Worm (Caenorhabditis elegans) whole organism, L4 larva: ENCODE data around the gene fbxb-82.

Experiments
- F44E2.7 ChIP-seq: fragments of 200-800 bp; sonication (Bioruptor generic); IDR thresholded peaks from 2 replicates; pipeline ENCODE4 v2.1.2; 2022; ENCODE audit warnings: missing genetic modification characterization, missing compliant biosample characterization
- R02D3.7 ChIP-seq: fragments of 150-350 bp; sonication (generic microtip); optimal IDR thresholded peaks from 3 replicates; lab custom pipeline; 2014; ENCODE audit warnings: missing biosample characterization, missing genetic modification characterization
- aha-1 ChIP-seq: fragments of 150-350 bp; peaks from one replicate; lab custom pipeline; 2014; ENCODE audit warnings: missing biosample characterization, missing genetic modification characterization
- arid-1 ChIP-seq: fragments of 200-800 bp; sonication (Bioruptor generic); conservative IDR thresholded peaks from 2 replicates; pipeline ENCODE4 v1.3.6; 2022; ENCODE audit warnings: missing genetic modification reagents, missing genetic modification characterization, missing compliant biosample characterization
- ceh-28 ChIP-seq: fragments of 150-350 bp; optimal IDR thresholded peaks from 2 replicates; lab custom pipeline; 2014; ENCODE audit warnings: missing biosample characterization, missing genetic modification reagents, missing genetic modification characterization
- ceh-82 ChIP-seq: sonication (generic microtip); optimal IDR thresholded peaks from 2 replicates; lab custom pipeline; 2017; ENCODE audit warnings: missing biosample characterization, missing genetic modification characterization
- cey-2 ChIP-seq: sonication (generic microtip); optimal IDR thresholded peaks from 3 replicates; lab custom pipeline; 2017; ENCODE audit warnings: missing genetic modification characterization, mild to moderate bottlenecking, missing compliant biosample characterization, antibody characterized with exemption, borderline replicate concordance; ENCODE audit not compliant: insufficient read depth
- daf-12 ChIP-seq: fragments of 150-350 bp; optimal IDR thresholded peaks from 2 replicates; lab custom pipeline; 2014; ENCODE audit warnings: missing biosample characterization, missing genetic modification reagents, missing genetic modification characterization
- daf-16 ChIP-seq, 3 experiments: sonication (generic microtip); optimal IDR thresholded peaks; 2 replicates each; lab custom pipeline; 2016 to 2017; ENCODE audit warnings: missing genetic modification characterization in 3 of 3, missing genetic modification reagents in 3 of 3, mild to moderate bottlenecking in 2 of 3, missing compliant biosample characterization in 2 of 3, missing biosample characterization in 1 of 3, moderate library complexity in 1 of 3
- dmd-6 ChIP-seq: fragments of 200-800 bp; sonication (Bioruptor generic); IDR thresholded peaks from 2 replicates; pipeline ENCODE4 v1.3.6; 2022; ENCODE audit warnings: missing genetic modification reagents, missing genetic modification characterization, missing compliant biosample characterization
- duxl-1 ChIP-seq: sonication (generic microtip); optimal IDR thresholded peaks from 2 replicates; lab custom pipeline; 2016; ENCODE audit warnings: mild to moderate bottlenecking, missing genetic modification characterization, moderate library complexity, missing compliant biosample characterization; ENCODE audit not compliant: poor library complexity
- dve-1 ChIP-seq: sonication (generic microtip); optimal IDR thresholded peaks from 2 replicates; lab custom pipeline; 2017; ENCODE audit warnings: antibody characterized with exemption, mild to moderate bottlenecking, missing genetic modification characterization, missing compliant biosample characterization; ENCODE audit not compliant: insufficient read depth
- egl-43 ChIP-seq: fragments of 200-800 bp; sonication (Bioruptor generic); IDR thresholded peaks from 2 replicates; pipeline ENCODE4 v1.3.6; 2022; ENCODE audit warnings: missing genetic modification reagents, missing genetic modification characterization, missing compliant biosample characterization
- hlh-11 ChIP-seq: fragments of 200-800 bp; sonication (Bioruptor generic); optimal IDR thresholded peaks from 2 replicates; lab custom pipeline; 2018; ENCODE audit warnings: mild to moderate bottlenecking, missing genetic modification characterization, missing compliant biosample characterization
- hmg-1.1 ChIP-seq: fragments of 200-800 bp; sonication (Bioruptor generic); IDR thresholded peaks from 2 replicates; pipeline ENCODE4 v1.3.6; 2022; ENCODE audit warnings: missing genetic modification reagents, missing genetic modification characterization, missing compliant biosample characterization
- lin-29 ChIP-seq: fragments of 200-800 bp; sonication (Bioruptor generic); IDR thresholded peaks from 2 replicates; pipeline ENCODE4 v1.3.6; 2022; ENCODE audit warnings: missing genetic modification reagents, missing genetic modification characterization, missing compliant biosample characterization
- lin-39 ChIP-seq: fragments of 150-350 bp; optimal IDR thresholded peaks from 2 replicates; lab custom pipeline; 2014; ENCODE audit warnings: missing biosample characterization, missing genetic modification reagents, missing genetic modification characterization
- madf-5 ChIP-seq, 2 experiments: fragments of 200-800 bp; sonication (Bioruptor generic); IDR thresholded peaks; 2 replicates each; pipeline ENCODE4 v1.3.6; 2022; ENCODE audit warnings: missing compliant biosample characterization in 2 of 2, missing genetic modification characterization in 2 of 2
- mes-2 ChIP-seq: sonication (generic microtip); optimal IDR thresholded peaks from 2 replicates; lab custom pipeline; 2016; ENCODE audit warnings: missing genotype, mild to moderate bottlenecking, missing genetic modification characterization, missing compliant biosample characterization; ENCODE audit not compliant: poor library complexity, severe bottlenecking
- mxl-3 ChIP-seq: fragments of 200-800 bp; sonication (Bioruptor generic); optimal IDR thresholded peaks from 2 replicates; lab custom pipeline; 2018; ENCODE audit warnings: mild to moderate bottlenecking, missing genetic modification characterization, missing compliant biosample characterization
- nhr-10 ChIP-seq: fragments of 150-350 bp; optimal IDR thresholded peaks from 2 replicates; lab custom pipeline; 2014; ENCODE audit warnings: missing biosample characterization, missing genetic modification characterization
- nhr-28 ChIP-seq: fragments of 150-350 bp; optimal IDR thresholded peaks from 2 replicates; lab custom pipeline; 2014; ENCODE audit warnings: missing biosample characterization, missing genetic modification characterization
- nhr-76 ChIP-seq: fragments of 150-350 bp; optimal IDR thresholded peaks from 2 replicates; lab custom pipeline; 2014; ENCODE audit warnings: missing biosample characterization, missing genetic modification characterization
- php-3 ChIP-seq: fragments of 200-800 bp; sonication (Bioruptor generic); IDR thresholded peaks from 2 replicates; pipeline ENCODE4 v1.3.6; 2022; ENCODE audit warnings: missing genetic modification reagents, missing genetic modification characterization, missing compliant biosample characterization
- pqm-1 ChIP-seq: sonication (generic microtip); optimal IDR thresholded peaks from 2 replicates; lab custom pipeline; 2017; ENCODE audit warnings: missing biosample characterization, missing genetic modification characterization
- rbr-2 ChIP-seq: sonication (generic microtip); optimal IDR thresholded peaks from 2 replicates; lab custom pipeline; 2016; ENCODE audit warnings: missing genotype, missing genetic modification characterization, missing compliant biosample characterization
- set-16 ChIP-seq: fragments of 200-800 bp; sonication (Bioruptor generic); IDR thresholded peaks from 2 replicates; pipeline ENCODE4 v1.3.6; 2022; ENCODE audit warnings: missing genetic modification reagents, missing genetic modification characterization, missing compliant biosample characterization
- snpc-4 ChIP-seq: fragments of 150-350 bp; optimal IDR thresholded peaks from 2 replicates; lab custom pipeline; 2014; ENCODE audit warnings: missing biosample characterization, missing genetic modification characterization
- spr-3 ChIP-seq: fragments of 200-800 bp; sonication (Bioruptor generic); optimal IDR thresholded peaks from 2 replicates; lab custom pipeline; 2018; ENCODE audit warnings: mild to moderate bottlenecking, missing genetic modification characterization, missing compliant biosample characterization
- unc-39 ChIP-seq: sonication (generic microtip); optimal IDR thresholded peaks from 2 replicates; lab custom pipeline; 2017; ENCODE audit warnings: missing biosample characterization, missing genetic modification characterization
- unc-62 ChIP-seq, 3 experiments: fragments of 150-350 bp in 1 of 3; sonication (generic microtip); optimal IDR thresholded peaks in 2 of 3; peaks in 1 of 3; 1 replicate in 1 of 3; 2 replicates in 2 of 3; lab custom pipeline; 2014 to 2017; ENCODE audit warnings: missing biosample characterization in 3 of 3, missing genetic modification characterization in 3 of 3, missing genetic modification reagents in 3 of 3, missing genotype in 1 of 3
- zip-2 ChIP-seq: fragments of 150-350 bp; optimal IDR thresholded peaks from 2 replicates; lab custom pipeline; 2014; ENCODE audit warnings: missing biosample characterization, missing genetic modification characterization
- ztf-7 ChIP-seq: fragments of 150-350 bp; optimal IDR thresholded peaks from 2 replicates; lab custom pipeline; 2014; ENCODE audit warnings: missing biosample characterization, missing genetic modification characterization

fbxb-82 gene

ce11 chrIII:121983-122449 lies 21.0 kb downstream of the fbxb-82 start, which contains the start of gene C29F9.12:
Gene C29F9.12, minus strand, starts transcription at chrIII:122033.
- TF ChIP-seq egl-43 (0 out of 2 replicates have a peak, but pooled peaks have one; percentile 23), set-16 (GFP tag; lab: Robert Waterston, UW) (peak; percentile 82)

ce11 chrIII:120199-120598 lies 22.8 kb downstream of the fbxb-82 start, which contains the start of gene pals-24:
Gene pals-24, plus strand, starts transcription at chrIII:120435.
- TF ChIP-seq nhr-28 (tag; lab: Kevin White, UChicago) (peak; percentile 86), php-3 (GFP tag; lab: Robert Waterston, UW) (peak; percentile 55; the same call in 1 of the 2 replicates), aha-1 (tag; lab: Kevin White, UChicago) (peak; percentile 62), pqm-1 (tag; lab: Kevin White, UChicago) (peak; percentile 94), daf-16 (GFP tag; optimal IDR thresholded peaks at IDR 0.05; lab: Kevin White, UChicago) (no peak), daf-16 (tag; optimal IDR thresholded peaks at IDR 0.05; lab: Kevin White, UChicago) (peak; percentile 98), dve-1 (peak; percentile 61), hlh-11 (tag; lab: Kevin White, UChicago) (peak; percentile 74), duxl-1 (no peak), mxl-3 (peak; percentile 3), dmd-6 (GFP tag; lab: Robert Waterston, UW) (peak; percentile 59), zip-2 (tag; lab: Kevin White, UChicago) (peak; percentile 46), hmg-1.1 (no peak), set-16 (GFP tag; lab: Robert Waterston, UW) (no peak)

ce11 chrIII:117857-118256 lies 25.2 kb downstream of the fbxb-82 start:
- TF ChIP-seq madf-5 (GFP tag; IDR thresholded peaks at IDR 0.05; lab: Robert Waterston, UW): no peak
- no peak for TF ChIP-seq arid-1 (GFP tag; lab: Robert Waterston, UW)
- no peak for TF ChIP-seq cey-2 (tag; lab: Kevin White, UChicago)
- TF ChIP-seq aha-1 (tag; lab: Kevin White, UChicago): peak; percentile 91

DNA sequence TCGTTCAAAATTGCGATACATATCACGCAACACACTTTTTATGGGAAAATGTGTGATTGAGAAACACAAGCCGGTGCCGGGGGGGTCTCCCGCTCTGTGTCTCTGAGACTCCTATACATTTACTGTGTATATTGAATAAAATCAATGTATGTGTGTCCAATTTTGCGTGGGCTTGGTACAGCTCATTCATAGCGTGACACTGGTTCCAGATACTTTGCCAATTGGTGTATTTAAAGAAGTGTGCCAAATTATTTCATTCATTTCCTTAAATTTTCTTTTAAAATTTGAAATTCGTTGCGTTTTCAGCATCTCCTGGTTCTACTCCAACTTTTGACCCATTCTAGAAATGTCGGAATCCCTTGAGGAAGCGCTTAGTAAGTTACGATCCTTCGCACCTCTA lies 25.8 kb downstream of the fbxb-82 start, which contains the start of gene C29F9.5:
TSS of gene C29F9.5 (plus strand) at position 301 of the 400 bp plus-strand sequence.
- TF ChIP-seq unc-62 (GFP tag; optimal IDR thresholded peaks at IDR 0.05 in 1 of 2; lab: Kevin White, UChicago): peak in 1 of 2 experiments; percentile 59
- TF ChIP-seq unc-62 (tag; optimal IDR thresholded peaks at IDR 0.05; lab: Kevin White, UChicago): no peak
- TF ChIP-seq unc-39 (tag; lab: Kevin White, UChicago): no peak
- TF ChIP-seq, all 104 proteins: peak for 1

DNA sequence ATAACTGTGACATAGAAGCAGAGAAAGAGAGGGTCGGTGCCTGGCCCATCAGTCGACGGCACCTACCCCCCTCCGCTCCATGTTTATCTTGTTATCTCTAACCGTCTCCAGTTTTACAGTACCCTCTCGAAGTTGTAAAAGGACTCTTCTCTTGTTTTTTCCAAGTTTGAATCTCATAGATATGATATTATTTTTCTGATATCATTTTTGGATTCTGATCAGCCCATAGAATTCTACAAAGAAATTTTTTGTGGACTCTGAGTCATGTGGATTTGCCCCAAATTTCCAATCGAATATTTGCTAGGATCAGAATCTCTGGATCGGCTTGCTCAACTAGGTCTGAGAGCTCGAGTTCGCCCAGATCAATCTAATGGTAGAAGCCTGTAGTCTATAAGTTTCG lies 28.4 kb downstream of the fbxb-82 start, which contains the start of gene C29F9.6:
TSS of gene C29F9.6 (plus strand) at position 301 of the 400 bp plus-strand sequence.
- TF ChIP-seq lin-39 (tag; lab: Kevin White, UChicago): no peak
- TF ChIP-seq F44E2.7 (GFP tag; lab: Robert Waterston, UW): no peak
- no peak for TF ChIP-seq spr-3 (GFP tag; lab: Kevin White, UChicago)
- no peak for TF ChIP-seq aha-1 (tag; lab: Kevin White, UChicago)
- TF ChIP-seq lin-29 (GFP tag; lab: Robert Waterston, UW): no peak
- no peak for TF ChIP-seq unc-39 (tag; lab: Kevin White, UChicago)
- no peak for TF ChIP-seq snpc-4 (tag; lab: Kevin White, UChicago)
- no peak for TF ChIP-seq cey-2 (tag; lab: Kevin White, UChicago)
- TF ChIP-seq rbr-2 (tag; lab: Kevin White, UChicago): no peak
- TF ChIP-seq nhr-10 (tag; lab: Kevin White, UChicago): no peak
- TF ChIP-seq R02D3.7 (tag; lab: Kevin White, UChicago): no peak
- no peak for TF ChIP-seq ceh-82 (tag; lab: Kevin White, UChicago)
- no peak for TF ChIP-seq ztf-7 (tag; lab: Kevin White, UChicago)
- TF ChIP-seq ceh-28 (tag; lab: Kevin White, UChicago): no peak
- no peak for TF ChIP-seq nhr-76
- no peak for TF ChIP-seq daf-12 (tag; lab: Kevin White, UChicago)
- TF ChIP-seq mes-2 (tag; lab: Kevin White, UChicago): no peak
- TF ChIP-seq, all 104 proteins: peak for 0
